Worm (Caenorhabditis elegans) whole organism, early embryonic: Measurements from ENCODE around the gene F55G11.4.

Experiments used
- B0310.2 ChIP-seq: sonication (generic microtip); optimal IDR thresholded peaks from 2 replicates; lab custom pipeline; 2016; ENCODE audit warnings: mild to moderate bottlenecking, missing genetic modification characterization, missing compliant biosample characterization
- F13C5.2 ChIP-seq: sonication (generic microtip); optimal IDR thresholded peaks from 2 replicates; lab custom pipeline; 2017; ENCODE audit warnings: mild to moderate bottlenecking, missing genetic modification characterization, inconsistent platforms, missing compliant biosample characterization
- aly-1 ChIP-seq: sonication (generic microtip); optimal IDR thresholded peaks from 2 replicates; lab custom pipeline; 2016; ENCODE audit warnings: missing genetic modification characterization, missing compliant biosample characterization
- ama-1 ChIP-seq: fragments of 150-350 bp; optimal IDR thresholded peaks from 2 replicates; lab custom pipeline; 2014
- ceh-13 ChIP-seq: fragments of 200-800 bp; sonication (Bioruptor generic); optimal IDR thresholded peaks from 2 replicates; lab custom pipeline; 2018; ENCODE audit warnings: mild to moderate bottlenecking, missing genetic modification characterization, missing compliant biosample characterization
- ceh-36 ChIP-seq: sonication (generic microtip); optimal IDR thresholded peaks from 2 replicates; lab custom pipeline; 2016; ENCODE audit warnings: missing genetic modification characterization, inconsistent platforms, missing compliant biosample characterization
- flt-1 ChIP-seq: fragments of 200-800 bp; sonication (Bioruptor generic); IDR thresholded peaks from 2 replicates; pipeline ENCODE4 v1.3.6; 2022; ENCODE audit warnings: missing genetic modification characterization, missing compliant biosample characterization
- hmbx-1 ChIP-seq: sonication (generic microtip); optimal IDR thresholded peaks from 2 replicates; lab custom pipeline; 2016; ENCODE audit warnings: mild to moderate bottlenecking, missing genetic modification characterization, missing compliant biosample characterization
- hmg-4 ChIP-seq: fragments of 200-800 bp; sonication (Bioruptor generic); optimal IDR thresholded peaks from 2 replicates; lab custom pipeline; 2018; ENCODE audit warnings: mild to moderate bottlenecking, missing genetic modification characterization, missing compliant biosample characterization
- hnd-1 ChIP-seq: sonication (generic microtip); optimal IDR thresholded peaks from 2 replicates; lab custom pipeline; 2016; ENCODE audit warnings: missing genetic modification characterization, missing compliant biosample characterization
- pes-1 ChIP-seq: fragments of 200-800 bp; sonication (Bioruptor generic); IDR thresholded peaks from 2 replicates; pipeline ENCODE4 v1.3.6; 2022; ENCODE audit warnings: missing genetic modification reagents, missing genetic modification characterization, missing compliant biosample characterization
- scrt-1 ChIP-seq: fragments of 200-800 bp; sonication (Bioruptor generic); IDR thresholded peaks from 2 replicates; pipeline ENCODE4 v1.3.6; 2022; ENCODE audit warnings: missing genetic modification characterization, missing compliant biosample characterization
- tbx-11 ChIP-seq: fragments of 200-800 bp; sonication (Bioruptor generic); IDR thresholded peaks from 2 replicates; pipeline ENCODE4 v1.3.6; 2022; ENCODE audit warnings: missing genetic modification characterization, missing compliant biosample characterization
- tbx-37 ChIP-seq: fragments of 200-800 bp; sonication (Bioruptor generic); conservative IDR thresholded peaks from 2 replicates; pipeline ENCODE4 v1.3.6; 2022; ENCODE audit warnings: missing genetic modification reagents, missing genetic modification characterization, missing compliant biosample characterization

ce11 chrIV:13013231-13013630 lies 39.8 kb downstream of the F55G11.4 start:
- TF ChIP-seq ama-1 (no peak), hnd-1 (tag; lab: Kevin White, UChicago) (no peak), flt-1 (GFP tag; lab: Robert Waterston, UW) (no peak), tbx-11 (GFP tag; lab: Robert Waterston, UW) (no peak), aly-1 (tag; lab: Kevin White, UChicago) (no peak), B0310.2 (no peak), F13C5.2 (tag; lab: Kevin White, UChicago) (no peak), tbx-37 (no peak), pes-1 (no peak), hmg-4 (GFP tag; lab: Kevin White, UChicago) (no peak), ceh-13 (GFP tag; lab: Kevin White, UChicago) (no peak), hmbx-1 (tag; lab: Kevin White, UChicago) (no peak), ceh-36 (tag; lab: Kevin White, UChicago) (no peak), scrt-1 (no peak)
